Worm (Caenorhabditis elegans) whole organism, L4 larva: Measurements from ENCODE around the gene snb-7.
A peak's percentile ranks its signal among the peaks of the same experiment; 100 is the strongest.

Experiments
- D1046.2 ChIP-seq: fragments of 200-800 bp; sonication (Bioruptor generic); IDR thresholded peaks from 2 replicates; pipeline ENCODE4 v1.3.6; 2022; ENCODE audit warnings: missing genetic modification characterization, missing compliant biosample characterization
- T20F7.1 ChIP-seq: fragments of 200-800 bp; sonication (Bioruptor generic); optimal IDR thresholded peaks from 2 replicates; lab custom pipeline; 2018; ENCODE audit warnings: mild to moderate bottlenecking, missing genetic modification characterization, missing compliant biosample characterization
- Y48G9A.11 ChIP-seq: fragments of 200-800 bp; sonication (Bioruptor generic); IDR thresholded peaks from 2 replicates; pipeline ENCODE4 v1.3.6; 2022; ENCODE audit warnings: missing genetic modification reagents, missing genetic modification characterization, missing compliant biosample characterization
- ZK546.5 ChIP-seq, 2 experiments: sonication (generic microtip); optimal IDR thresholded peaks; 2 replicates each; lab custom pipeline; 2017; ENCODE audit warnings: missing biosample characterization in 2 of 2, missing genetic modification characterization in 2 of 2
- aha-1 ChIP-seq: fragments of 150-350 bp; peaks from one replicate; lab custom pipeline; 2014; ENCODE audit warnings: missing biosample characterization, missing genetic modification characterization
- arid-1 ChIP-seq: fragments of 200-800 bp; sonication (Bioruptor generic); conservative IDR thresholded peaks from 2 replicates; pipeline ENCODE4 v1.3.6; 2022; ENCODE audit warnings: missing genetic modification reagents, missing genetic modification characterization, missing compliant biosample characterization
- ceh-20 ChIP-seq: fragments of 200-800 bp; sonication (Bioruptor generic); IDR thresholded peaks from 2 replicates; pipeline ENCODE4 v1.3.6; 2022; ENCODE audit warnings: missing genetic modification reagents, missing genetic modification characterization, missing compliant biosample characterization
- ceh-32 ChIP-seq: sonication (generic microtip); optimal IDR thresholded peaks from 2 replicates; lab custom pipeline; 2016; ENCODE audit warnings: mild to moderate bottlenecking, missing genetic modification characterization, missing compliant biosample characterization; ENCODE audit not compliant: poor library complexity
- ceh-82 ChIP-seq: sonication (generic microtip); optimal IDR thresholded peaks from 2 replicates; lab custom pipeline; 2017; ENCODE audit warnings: missing biosample characterization, missing genetic modification characterization
- ces-1 ChIP-seq: fragments of 150-350 bp; sonication (generic microtip); optimal IDR thresholded peaks from 4 replicates; lab custom pipeline; 2014; ENCODE audit warnings: missing biosample characterization, missing genetic modification reagents, missing genetic modification characterization
- ctbp-1 ChIP-seq: fragments of 200-800 bp; sonication (Bioruptor generic); IDR thresholded peaks from 2 replicates; pipeline ENCODE4 v1.3.6; 2022; ENCODE audit warnings: missing genetic modification reagents, missing genetic modification characterization, missing compliant biosample characterization
- daf-12 ChIP-seq: fragments of 150-350 bp; optimal IDR thresholded peaks from 2 replicates; lab custom pipeline; 2014; ENCODE audit warnings: missing biosample characterization, missing genetic modification reagents, missing genetic modification characterization
- daf-16 ChIP-seq, 3 experiments: sonication (generic microtip); optimal IDR thresholded peaks; 2 replicates each; lab custom pipeline; 2016 to 2017; ENCODE audit warnings: missing genetic modification characterization in 3 of 3, missing genetic modification reagents in 3 of 3, mild to moderate bottlenecking in 2 of 3, missing compliant biosample characterization in 2 of 3, missing biosample characterization in 1 of 3, moderate library complexity in 1 of 3
- dmd-8 ChIP-seq: fragments of 200-800 bp; sonication (Bioruptor generic); IDR thresholded peaks from 2 replicates; pipeline ENCODE4 v1.3.6; 2022; ENCODE audit warnings: missing genetic modification characterization, missing compliant biosample characterization
- dpl-1 ChIP-seq: fragments of 150-350 bp; optimal IDR thresholded peaks from 2 replicates; lab custom pipeline; 2014; ENCODE audit warnings: missing biosample characterization, missing genetic modification reagents, missing genetic modification characterization
- dve-1 ChIP-seq: sonication (generic microtip); optimal IDR thresholded peaks from 2 replicates; lab custom pipeline; 2017; ENCODE audit warnings: antibody characterized with exemption, mild to moderate bottlenecking, missing genetic modification characterization, missing compliant biosample characterization; ENCODE audit not compliant: insufficient read depth
- fkh-10 ChIP-seq: fragments of 150-350 bp; optimal IDR thresholded peaks from 2 replicates; lab custom pipeline; 2014; ENCODE audit warnings: missing biosample characterization, missing genetic modification reagents, missing genetic modification characterization
- gei-8 ChIP-seq: fragments of 200-800 bp; sonication (Bioruptor generic); optimal IDR thresholded peaks from 2 replicates; lab custom pipeline; 2018; ENCODE audit warnings: mild to moderate bottlenecking, missing genetic modification characterization, missing compliant biosample characterization
- lin-1 ChIP-seq: fragments of 200-800 bp; sonication (Bioruptor generic); IDR thresholded peaks from 2 replicates; pipeline ENCODE4 v1.3.6; 2022; ENCODE audit warnings: missing genetic modification reagents, missing genetic modification characterization, missing compliant biosample characterization
- lin-13 ChIP-seq: fragments of 150-350 bp; optimal IDR thresholded peaks from 2 replicates; lab custom pipeline; 2014; ENCODE audit warnings: missing biosample characterization, missing genetic modification reagents, missing genetic modification characterization
- lin-15B ChIP-seq: fragments of 150-350 bp; sonication (generic microtip); optimal IDR thresholded peaks from 3 replicates; lab custom pipeline; 2014; ENCODE audit warnings: missing biosample characterization, missing genetic modification characterization
- lin-38 ChIP-seq: fragments of 200-800 bp; sonication (Bioruptor generic); IDR thresholded peaks from 2 replicates; pipeline ENCODE4 v1.3.6; 2022; ENCODE audit warnings: missing genetic modification reagents, missing genetic modification characterization, missing compliant biosample characterization
- lir-3 ChIP-seq: sonication (generic microtip); optimal IDR thresholded peaks from 2 replicates; lab custom pipeline; 2016; ENCODE audit warnings: mild to moderate bottlenecking, missing genetic modification characterization, missing compliant biosample characterization
- lsy-2 ChIP-seq, 2 experiments: fragments of 150-350 bp in 1 of 2; sonication (generic microtip) in 1 of 2; optimal IDR thresholded peaks; 2 replicates each; lab custom pipeline; 2014 to 2017; ENCODE audit warnings: missing biosample characterization in 2 of 2, missing genetic modification characterization in 2 of 2
- mdl-1 ChIP-seq, 2 experiments: fragments of 150-350 bp in 1 of 2; sonication (generic microtip) in 1 of 2; optimal IDR thresholded peaks; 2 replicates each; lab custom pipeline; 2014 to 2017; ENCODE audit warnings: missing biosample characterization in 2 of 2, missing genetic modification characterization in 2 of 2
- mdt-29 ChIP-seq: fragments of 200-800 bp; sonication (Bioruptor generic); IDR thresholded peaks from 2 replicates; pipeline ENCODE4 v1.3.6; 2022; ENCODE audit warnings: missing genetic modification reagents, missing genetic modification characterization, missing compliant biosample characterization
- mep-1 ChIP-seq: fragments of 150-350 bp; sonication (generic microtip); optimal IDR thresholded peaks from 3 replicates; lab custom pipeline; 2014; ENCODE audit warnings: missing biosample characterization, missing genetic modification characterization
- mes-2 ChIP-seq: sonication (generic microtip); optimal IDR thresholded peaks from 2 replicates; lab custom pipeline; 2016; ENCODE audit warnings: missing genotype, mild to moderate bottlenecking, missing genetic modification characterization, missing compliant biosample characterization; ENCODE audit not compliant: poor library complexity, severe bottlenecking
- mxl-3 ChIP-seq: fragments of 200-800 bp; sonication (Bioruptor generic); optimal IDR thresholded peaks from 2 replicates; lab custom pipeline; 2018; ENCODE audit warnings: mild to moderate bottlenecking, missing genetic modification characterization, missing compliant biosample characterization
- nhr-10 ChIP-seq: fragments of 150-350 bp; optimal IDR thresholded peaks from 2 replicates; lab custom pipeline; 2014; ENCODE audit warnings: missing biosample characterization, missing genetic modification characterization
- nhr-102 ChIP-seq: sonication (generic microtip); optimal IDR thresholded peaks from 2 replicates; lab custom pipeline; 2016; ENCODE audit warnings: mild to moderate bottlenecking, missing genetic modification characterization, moderate library complexity, missing compliant biosample characterization
- nhr-111 ChIP-seq: fragments of 200-800 bp; sonication (Bioruptor generic); optimal IDR thresholded peaks from 2 replicates; lab custom pipeline; 2018; ENCODE audit warnings: mild to moderate bottlenecking, missing genetic modification characterization, missing compliant biosample characterization
- nhr-28 ChIP-seq: fragments of 150-350 bp; optimal IDR thresholded peaks from 2 replicates; lab custom pipeline; 2014; ENCODE audit warnings: missing biosample characterization, missing genetic modification characterization
- nhr-48 ChIP-seq: sonication (generic microtip); optimal IDR thresholded peaks from 2 replicates; lab custom pipeline; 2016; ENCODE audit warnings: mild to moderate bottlenecking, missing genetic modification characterization, missing compliant biosample characterization
- nhr-6 ChIP-seq: fragments of 150-350 bp; optimal IDR thresholded peaks from 2 replicates; lab custom pipeline; 2014; ENCODE audit warnings: missing biosample characterization, missing genetic modification characterization
- php-3 ChIP-seq: fragments of 200-800 bp; sonication (Bioruptor generic); IDR thresholded peaks from 2 replicates; pipeline ENCODE4 v1.3.6; 2022; ENCODE audit warnings: missing genetic modification reagents, missing genetic modification characterization, missing compliant biosample characterization
- pqm-1 ChIP-seq: sonication (generic microtip); optimal IDR thresholded peaks from 2 replicates; lab custom pipeline; 2017; ENCODE audit warnings: missing biosample characterization, missing genetic modification characterization
- set-16 ChIP-seq: fragments of 200-800 bp; sonication (Bioruptor generic); IDR thresholded peaks from 2 replicates; pipeline ENCODE4 v1.3.6; 2022; ENCODE audit warnings: missing genetic modification reagents, missing genetic modification characterization, missing compliant biosample characterization
- tra-1 ChIP-seq: fragments of 200-800 bp; sonication (Bioruptor generic); IDR thresholded peaks from 2 replicates; pipeline ENCODE4 v1.3.6; 2022; ENCODE audit warnings: missing genetic modification reagents, missing genetic modification characterization, missing compliant biosample characterization
- unc-62 ChIP-seq, 3 experiments: fragments of 150-350 bp in 1 of 3; sonication (generic microtip); optimal IDR thresholded peaks in 2 of 3; peaks in 1 of 3; 1 replicate in 1 of 3; 2 replicates in 2 of 3; lab custom pipeline; 2014 to 2017; ENCODE audit warnings: missing biosample characterization in 3 of 3, missing genetic modification characterization in 3 of 3, missing genetic modification reagents in 3 of 3, missing genotype in 1 of 3
- vab-7 ChIP-seq: fragments of 200-800 bp; sonication (Bioruptor generic); IDR thresholded peaks from 2 replicates; pipeline ENCODE4 v1.3.6; 2022; ENCODE audit warnings: missing genetic modification reagents, missing genetic modification characterization, missing compliant biosample characterization
- zfp-2 ChIP-seq: sonication (generic microtip); optimal IDR thresholded peaks from 2 replicates; lab custom pipeline; 2016; ENCODE audit warnings: mild to moderate bottlenecking, missing genetic modification characterization, missing compliant biosample characterization
- zip-11 ChIP-seq: fragments of 200-800 bp; sonication (Bioruptor generic); IDR thresholded peaks from 2 replicates; pipeline ENCODE4 v1.3.6; 2022; ENCODE audit warnings: missing genetic modification characterization, missing compliant biosample characterization

The snb-7 gene

ce11 chrIV:12527217-12527616 is 33.5 kb upstream of the snb-7 start, which contains the start of gene F53B2.8 (continued):
- TF ChIP-seq lin-1 (GFP tag; lab: Robert Waterston, UW) (peak; percentile 48; the same call in 1 of the 2 replicates), dmd-8 (GFP tag; lab: Robert Waterston, UW) (no peak), dpl-1 (peak; percentile 15), mep-1 (tag; lab: Kevin White, UChicago) (no peak), nhr-6 (tag; lab: Kevin White, UChicago) (peak; percentile 95), mxl-3 (GFP tag; lab: Kevin White, UChicago) (peak; percentile 10), set-16 (GFP tag; lab: Robert Waterston, UW) (no peak)
- TF ChIP-seq, all 104 proteins: peak for 22

ce11 chrIV:12531047-12531446 is 29.6 kb upstream of the snb-7 start, which contains the start of gene F53B2.5:
TSS of gene F53B2.5 (minus strand) at chrIV:12531147.
- TF ChIP-seq ceh-82 (tag; lab: Kevin White, UChicago) = no peak
- no peak for TF ChIP-seq pqm-1
- no peak for TF ChIP-seq tra-1 (GFP tag; lab: Robert Waterston, UW)
- no peak for TF ChIP-seq lir-3 (tag; lab: Kevin White, UChicago)
- no peak for TF ChIP-seq mes-2 (tag; lab: Kevin White, UChicago)
- no peak for TF ChIP-seq lin-15B (tag; lab: Kevin White, UChicago)
- TF ChIP-seq vab-7 = no peak
- no peak for TF ChIP-seq lsy-2 (tag; optimal IDR thresholded peaks at IDR 0.05; lab: Kevin White, UChicago)
- TF ChIP-seq daf-16 (GFP tag; optimal IDR thresholded peaks at IDR 0.05; lab: Kevin White, UChicago) = no peak
- no peak for TF ChIP-seq daf-16 (tag; optimal IDR thresholded peaks at IDR 0.05; lab: Kevin White, UChicago)
- no peak for TF ChIP-seq ces-1
- no peak for TF ChIP-seq mxl-3 (GFP tag; lab: Kevin White, UChicago)
- TF ChIP-seq php-3 = no peak
- no peak for TF ChIP-seq ctbp-1 (GFP tag; lab: Robert Waterston, UW)
- TF ChIP-seq, all 104 proteins: peak for 0

DNA sequence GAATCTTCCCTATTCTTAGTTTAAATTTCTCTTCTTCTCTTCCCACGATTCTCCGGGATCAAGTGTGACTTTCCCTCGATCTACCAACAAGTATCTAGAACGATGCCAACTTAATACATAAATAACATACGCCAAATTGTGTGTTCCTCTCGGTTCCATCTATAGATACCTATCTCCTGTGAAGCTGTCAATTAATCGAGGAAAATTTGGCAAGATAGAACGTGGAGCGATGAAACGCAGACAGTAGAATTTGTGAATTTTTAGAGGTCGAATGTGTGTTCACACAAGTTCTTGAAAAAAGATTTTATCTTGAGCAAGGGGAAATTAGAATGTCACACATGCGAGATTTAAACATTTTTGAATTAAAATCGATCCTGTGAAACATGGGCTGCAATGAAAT is 29.2 kb upstream of the snb-7 start:
- TF ChIP-seq nhr-111 (GFP tag; lab: Kevin White, UChicago) (no peak), ceh-32 (tag; lab: Kevin White, UChicago) (no peak), fkh-10 (GFP tag; lab: Kevin White, UChicago) (no peak), dve-1 (tag; lab: Kevin White, UChicago) (no peak), nhr-6 (tag; lab: Kevin White, UChicago) (no peak), daf-12 (no peak), zfp-2 (tag; lab: Kevin White, UChicago) (no peak), aha-1 (tag; lab: Kevin White, UChicago) (peak; percentile 21)

DNA sequence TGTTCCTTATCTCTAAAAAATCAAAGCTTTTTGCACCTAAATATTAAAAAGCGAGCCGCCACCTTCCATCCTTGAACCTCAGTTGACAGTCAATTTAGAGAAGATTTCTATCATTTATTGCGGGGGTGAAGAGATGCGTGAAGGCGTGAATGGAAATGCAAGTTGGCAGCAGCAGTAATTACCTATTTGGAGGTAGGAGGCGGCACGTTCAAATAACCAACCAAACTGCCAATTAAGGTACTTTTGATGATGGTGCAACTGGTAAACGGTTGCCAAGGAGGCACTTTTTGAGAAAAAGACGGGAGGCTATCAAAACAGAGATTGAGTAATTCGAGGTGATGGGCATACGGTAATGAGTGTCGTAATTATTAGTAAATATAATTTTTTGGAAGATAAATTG is 24.3 kb upstream of the snb-7 start:
- TF ChIP-seq mes-2 (tag; lab: Kevin White, UChicago) = no peak
- TF ChIP-seq ces-1 = no peak
- TF ChIP-seq php-3 = no peak
- TF ChIP-seq zip-11 = no peak
- no peak for TF ChIP-seq nhr-10 (tag; lab: Kevin White, UChicago)
- TF ChIP-seq T20F7.1 = no peak
- TF ChIP-seq lin-13 (GFP tag; lab: Kevin White, UChicago) = no peak
- TF ChIP-seq lir-3 (tag; lab: Kevin White, UChicago) = no peak
- TF ChIP-seq mdt-29 (GFP tag; lab: Robert Waterston, UW) = no peak
- no peak for TF ChIP-seq mdl-1 (tag; optimal IDR thresholded peaks at IDR 0.05; lab: Kevin White, UChicago)
- TF ChIP-seq Y48G9A.11 (GFP tag; lab: Robert Waterston, UW) = no peak

- no peak for TF ChIP-seq lin-38 (GFP tag; lab: Robert Waterston, UW)
- TF ChIP-seq zip-11 = no peak
- peak in 1 of 2 experiments; percentile 57 for TF ChIP-seq unc-62 (GFP tag; optimal IDR thresholded peaks at IDR 0.05 in 1 of 2; lab: Kevin White, UChicago)
- TF ChIP-seq unc-62 (tag; optimal IDR thresholded peaks at IDR 0.05; lab: Kevin White, UChicago) = no peak
- TF ChIP-seq D1046.2 = no peak
- TF ChIP-seq arid-1 (GFP tag; lab: Robert Waterston, UW) = no peak
- no peak for TF ChIP-seq vab-7
- TF ChIP-seq lir-3 (tag; lab: Kevin White, UChicago) = no peak
- no peak for TF ChIP-seq ctbp-1 (GFP tag; lab: Robert Waterston, UW)
- TF ChIP-seq nhr-102 (tag; lab: Kevin White, UChicago) = no peak
- TF ChIP-seq gei-8 (GFP tag; lab: Kevin White, UChicago) = no peak
- TF ChIP-seq nhr-48 (tag; lab: Kevin White, UChicago) = no peak
- TF ChIP-seq nhr-28 = no peak
- TF ChIP-seq ceh-20 (GFP tag; lab: Robert Waterston, UW) = no peak
- TF ChIP-seq ZK546.5 (tag; optimal IDR thresholded peaks at IDR 0.05; lab: Kevin White, UChicago) = no peak
These were observed 23.0 kb upstream of the snb-7 start for ce11 chrIV:12537694-12538093.
